Worm (Caenorhabditis elegans) whole organism, L4/young adult: ENCODE data around the gene chpf-2.

Experiments
- dao-5 ChIP-seq: sonication (generic microtip); optimal IDR thresholded peaks from 2 replicates; lab custom pipeline; 2016; ENCODE audit warnings: missing genotype, missing genetic modification characterization, moderate library complexity, missing compliant biosample characterization
- him-1 ChIP-seq: sonication (generic microtip); optimal IDR thresholded peaks from 2 replicates; lab custom pipeline; 2016; ENCODE audit warnings: missing genotype, missing genetic modification reagents, missing genetic modification characterization, missing compliant biosample characterization

- TF ChIP-seq him-1 (tag; lab: Kevin White, UChicago) (no peak), dao-5 (tag; lab: Kevin White, UChicago) (no peak)
Measured at ce11 chrV:3005964-3006363, 33.2 kb downstream of the chpf-2 start, which contains the start of gene srw-112.
